Fruit fly (Drosophila melanogaster) whole organism, prepupa: Measurements from ENCODE around the gene Las.

Experiments
- Blimp-1 ChIP-seq: fragments of 200-800 bp; sonication (Bioruptor generic); optimal IDR thresholded peaks from 3 replicates; lab custom pipeline; 2017; ENCODE audit warnings: missing biosample characterization, missing genetic modification characterization, mild to moderate bottlenecking, moderate library complexity, missing genetic modification reagents
- CG10631 ChIP-seq: fragments of 200-800 bp; sonication (Bioruptor generic); optimal IDR thresholded peaks from 2 replicates; lab custom pipeline; 2016; ENCODE audit warnings: missing biosample characterization, missing genetic modification characterization
- CG10669 ChIP-seq: fragments of 200-800 bp; sonication (Bioruptor generic); optimal IDR thresholded peaks from 3 replicates; lab custom pipeline; 2018; ENCODE audit warnings: missing biosample characterization, mild to moderate bottlenecking, missing genetic modification characterization, moderate library complexity
- CG11294 ChIP-seq: fragments of 200-800 bp; sonication (Bioruptor generic); IDR thresholded peaks from 2 replicates; pipeline ENCODE4 v1.3.6; 2022; ENCODE audit warnings: missing biosample characterization, missing genetic modification characterization
- CG11762 ChIP-seq: fragments of 200-800 bp; sonication (Bioruptor generic); optimal IDR thresholded peaks from 3 replicates; lab custom pipeline; 2016; ENCODE audit warnings: missing biosample characterization, missing genetic modification characterization; ENCODE audit not compliant: insufficient read depth
- CG11902 ChIP-seq: fragments of 200-800 bp; sonication (Bioruptor generic); optimal IDR thresholded peaks from 3 replicates; lab custom pipeline; 2016; ENCODE audit warnings: missing biosample characterization, missing genetic modification characterization
- CG15336 ChIP-seq: fragments of 200-800 bp; sonication (Bioruptor generic); IDR thresholded peaks from 2 replicates; pipeline ENCODE4 v1.3.6; 2022; ENCODE audit warnings: missing biosample characterization, missing genetic modification characterization
- CG1621 ChIP-seq: fragments of 200-800 bp; sonication (Bioruptor generic); optimal IDR thresholded peaks from 3 replicates; lab custom pipeline; 2018; ENCODE audit warnings: missing biosample characterization, mild to moderate bottlenecking, missing genetic modification characterization
- CG3032 ChIP-seq: fragments of 200-800 bp; optimal IDR thresholded peaks from 2 replicates; lab custom pipeline; 2019; ENCODE audit warnings: missing biosample characterization, mild to moderate bottlenecking, missing genetic modification characterization, moderate library complexity
- CG31627 ChIP-seq: fragments of 200-800 bp; sonication (Bioruptor generic); optimal IDR thresholded peaks from 3 replicates; lab custom pipeline; 2016; ENCODE audit warnings: missing biosample characterization, missing genetic modification characterization
- CG32006 ChIP-seq: fragments of 200-800 bp; sonication (Bioruptor generic); optimal IDR thresholded peaks from 3 replicates; lab custom pipeline; 2017; ENCODE audit warnings: missing biosample characterization, mild to moderate bottlenecking, missing genetic modification characterization
- CG3919 ChIP-seq: fragments of 200-800 bp; sonication (Bioruptor generic); optimal IDR thresholded peaks from 3 replicates; lab custom pipeline; 2016; ENCODE audit warnings: missing biosample characterization, missing genetic modification characterization
- CG6163 ChIP-seq: fragments of 200-800 bp; sonication (Bioruptor generic); IDR thresholded peaks from 3 replicates; pipeline ENCODE4 v1.3.6; 2022; ENCODE audit warnings: missing biosample characterization, missing genetic modification characterization
- CG6276 ChIP-seq: fragments of 200-800 bp; sonication (Bioruptor generic); optimal IDR thresholded peaks from 2 replicates; lab custom pipeline; 2017; ENCODE audit warnings: missing biosample characterization, mild to moderate bottlenecking, missing genetic modification characterization
- CG6808 ChIP-seq: fragments of 200-800 bp; sonication (Bioruptor generic); optimal IDR thresholded peaks from 3 replicates; lab custom pipeline; 2017; ENCODE audit warnings: missing biosample characterization, missing genetic modification characterization, mild to moderate bottlenecking, moderate library complexity, missing genetic modification reagents
- CG7368 ChIP-seq: fragments of 200-800 bp; sonication (Bioruptor generic); optimal IDR thresholded peaks from 3 replicates; lab custom pipeline; 2016; ENCODE audit warnings: missing biosample characterization, missing genetic modification characterization
- CG8119 ChIP-seq: fragments of 200-800 bp; sonication (Bioruptor generic); IDR thresholded peaks from 3 replicates; pipeline ENCODE4 v1.3.6; 2022; ENCODE audit warnings: missing biosample characterization, missing genetic modification characterization
- CG8632 ChIP-seq: fragments of 200-800 bp; sonication (Bioruptor generic); optimal IDR thresholded peaks from 3 replicates; lab custom pipeline; 2016; ENCODE audit warnings: missing biosample characterization, missing genetic modification characterization
- CG9139 ChIP-seq: fragments of 200-800 bp; sonication (Bioruptor generic); optimal IDR thresholded peaks from 3 replicates; lab custom pipeline; 2017; ENCODE audit warnings: missing biosample characterization, mild to moderate bottlenecking, missing genetic modification characterization
- Eip75B ChIP-seq: fragments of 200-800 bp; sonication (Bioruptor generic); optimal IDR thresholded peaks from 3 replicates; lab custom pipeline; 2016; ENCODE audit warnings: missing biosample characterization, missing genetic modification characterization
- Eip78C ChIP-seq: fragments of 200-800 bp; sonication (Bioruptor generic); peaks from one replicate; lab custom pipeline; 2016; ENCODE audit warnings: missing biosample characterization, missing genetic modification characterization
- Eip93F ChIP-seq: fragments of 200-800 bp; sonication (Bioruptor generic); optimal IDR thresholded peaks from 2 replicates; lab custom pipeline; 2016; ENCODE audit warnings: missing biosample characterization, mild to moderate bottlenecking, missing genetic modification characterization
- Ets21C ChIP-seq: fragments of 200-800 bp; sonication (Bioruptor generic); optimal IDR thresholded peaks from 3 replicates; lab custom pipeline; 2016; ENCODE audit warnings: missing biosample characterization, missing genetic modification characterization
- Ets96B ChIP-seq: fragments of 200-800 bp; optimal IDR thresholded peaks from 2 replicates; lab custom pipeline; 2019; ENCODE audit warnings: missing biosample characterization, mild to moderate bottlenecking, missing genetic modification characterization, moderate library complexity
- Hr39 ChIP-seq: fragments of 200-800 bp; sonication (Bioruptor generic); optimal IDR thresholded peaks from 2 replicates; lab custom pipeline; 2016; ENCODE audit warnings: missing biosample characterization, missing genetic modification characterization
- Hr4 ChIP-seq: fragments of 200-800 bp; sonication (Bioruptor generic); optimal IDR thresholded peaks from 3 replicates; lab custom pipeline; 2016; ENCODE audit warnings: missing biosample characterization, missing genetic modification characterization
- Lpt ChIP-seq: fragments of 200-800 bp; sonication (Bioruptor generic); optimal IDR thresholded peaks from 3 replicates; lab custom pipeline; 2016; ENCODE audit warnings: missing biosample characterization, missing genetic modification characterization
- Met ChIP-seq: fragments of 200-800 bp; sonication (Bioruptor generic); optimal IDR thresholded peaks from 3 replicates; lab custom pipeline; 2016; ENCODE audit warnings: missing biosample characterization, missing genetic modification characterization
- OdsH ChIP-seq: fragments of 200-800 bp; sonication (Bioruptor generic); optimal IDR thresholded peaks from 3 replicates; lab custom pipeline; 2016; ENCODE audit warnings: missing biosample characterization, missing genetic modification characterization
- Smox ChIP-seq: fragments of 200-800 bp; sonication (Bioruptor generic); optimal IDR thresholded peaks from 3 replicates; lab custom pipeline; 2016; ENCODE audit warnings: missing biosample characterization, missing genetic modification characterization
- Sox102F ChIP-seq: fragments of 200-800 bp; sonication (Bioruptor generic); optimal IDR thresholded peaks from 2 replicates; lab custom pipeline; 2016; ENCODE audit warnings: missing biosample characterization, mild to moderate bottlenecking, missing genetic modification characterization
- Sox14 ChIP-seq: fragments of 200-800 bp; sonication (Bioruptor generic); optimal IDR thresholded peaks from 3 replicates; lab custom pipeline; 2016; ENCODE audit warnings: missing biosample characterization, missing genetic modification characterization
- Sox15 ChIP-seq: fragments of 200-800 bp; sonication (Bioruptor generic); optimal IDR thresholded peaks from 3 replicates; lab custom pipeline; 2016; ENCODE audit warnings: missing biosample characterization, missing genetic modification characterization
- achi ChIP-seq: fragments of 200-800 bp; sonication (Bioruptor generic); optimal IDR thresholded peaks from 3 replicates; lab custom pipeline; 2016; ENCODE audit warnings: missing biosample characterization, missing genetic modification characterization
- cyc ChIP-seq: fragments of 200-800 bp; sonication (Bioruptor generic); optimal IDR thresholded peaks from 3 replicates; lab custom pipeline; 2016; ENCODE audit warnings: missing biosample characterization, missing genetic modification characterization
- dac ChIP-seq: fragments of 200-800 bp; sonication (Bioruptor generic); optimal IDR thresholded peaks from 2 replicates; lab custom pipeline; 2017; ENCODE audit warnings: missing biosample characterization, mild to moderate bottlenecking, missing genetic modification characterization
- eg ChIP-seq: fragments of 200-800 bp; sonication (Bioruptor generic); IDR thresholded peaks from 3 replicates; pipeline ENCODE4 v1.3.6; 2022; ENCODE audit warnings: missing biosample characterization, missing genetic modification characterization
- esn ChIP-seq: fragments of 200-800 bp; sonication (Bioruptor generic); optimal IDR thresholded peaks from 2 replicates; lab custom pipeline; 2016; ENCODE audit warnings: missing biosample characterization, mild to moderate bottlenecking, missing genetic modification characterization, moderate library complexity
- fd59A ChIP-seq: fragments of 200-800 bp; sonication (Bioruptor generic); optimal IDR thresholded peaks from 2 replicates; lab custom pipeline; 2017; ENCODE audit warnings: missing biosample characterization, mild to moderate bottlenecking, missing genetic modification characterization, missing genetic modification reagents
- fd85E ChIP-seq: fragments of 200-800 bp; sonication (Bioruptor generic); optimal IDR thresholded peaks from 3 replicates; lab custom pipeline; 2016; ENCODE audit warnings: missing biosample characterization, missing genetic modification characterization
- lz ChIP-seq: fragments of 200-800 bp; sonication (Bioruptor generic); optimal IDR thresholded peaks from 3 replicates; lab custom pipeline; 2016; ENCODE audit warnings: missing biosample characterization, missing genetic modification characterization
- net ChIP-seq: fragments of 200-800 bp; sonication (Bioruptor generic); optimal IDR thresholded peaks from 3 replicates; lab custom pipeline; 2016; ENCODE audit warnings: missing biosample characterization, missing genetic modification characterization
- pdm3 ChIP-seq: fragments of 200-800 bp; sonication (Bioruptor generic); optimal IDR thresholded peaks from 3 replicates; lab custom pipeline; 2016; ENCODE audit warnings: missing biosample characterization, missing genetic modification characterization
- salr ChIP-seq, 2 experiments: fragments of 200-800 bp; sonication (Bioruptor generic); optimal IDR thresholded peaks; 3 replicates each; lab custom pipeline; 2016 to 2018; ENCODE audit warnings: missing biosample characterization in 2 of 2, missing genetic modification characterization in 2 of 2, mild to moderate bottlenecking in 1 of 2
- spab ChIP-seq: fragments of 200-800 bp; sonication (Bioruptor generic); optimal IDR thresholded peaks from 2 replicates; lab custom pipeline; 2017; ENCODE audit warnings: missing biosample characterization, mild to moderate bottlenecking, missing genetic modification characterization, missing genetic modification reagents
- ss ChIP-seq, 2 experiments: fragments of 200-800 bp; sonication (Bioruptor generic); optimal IDR thresholded peaks; 2 replicates in 1 of 2; 3 replicates in 1 of 2; lab custom pipeline; 2017 to 2018; ENCODE audit warnings: mild to moderate bottlenecking in 2 of 2, missing biosample characterization in 2 of 2, missing genetic modification characterization in 2 of 2, moderate library complexity in 1 of 2
- svp ChIP-seq: fragments of 200-800 bp; sonication (Bioruptor generic); peaks from one replicate; lab custom pipeline; 2016; ENCODE audit warnings: missing biosample characterization, missing genetic modification characterization
- topi ChIP-seq: fragments of 200-800 bp; sonication (Bioruptor generic); optimal IDR thresholded peaks from 3 replicates; lab custom pipeline; 2016; ENCODE audit warnings: missing biosample characterization, missing genetic modification characterization

Gene Las

DNA sequence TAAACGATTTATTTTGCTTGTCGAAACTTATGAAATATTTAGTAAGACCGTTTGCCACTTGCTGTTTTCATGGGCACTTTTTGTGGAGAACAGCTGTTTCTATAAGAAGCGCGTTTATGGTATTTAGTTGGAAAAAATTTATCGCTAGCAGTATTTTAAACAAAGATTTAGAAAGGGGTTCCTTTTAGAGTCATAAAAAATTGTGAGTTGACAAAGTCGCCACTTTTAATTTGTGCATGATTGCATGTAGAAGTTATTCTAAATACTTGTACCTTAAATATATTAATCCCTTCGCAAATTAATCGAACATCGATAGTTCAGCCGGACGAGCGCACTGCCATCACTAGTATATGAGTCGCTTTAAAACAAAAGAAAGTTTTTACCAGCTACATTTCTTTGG, at the start of gene Las, which contains the start of gene Psn:
Gene Las, minus strand, starts transcription at position 65 of the 400 bp plus-strand sequence.
Gene Psn, plus strand, starts transcription at position 172 of the 400 bp plus-strand sequence.
- TF ChIP-seq CG6163 (GFP tag; lab: Robert Waterston, UW) (no peak), lz (GFP tag; lab: Kevin White, UChicago) (peak; percentile 15), Blimp-1 (GFP tag; lab: Kevin White, UChicago) (no peak), eg (no peak), CG11762 (GFP tag; lab: Kevin White, UChicago) (no peak), Sox14 (GFP tag; lab: Kevin White, UChicago) (peak; percentile 82), Sox102F (GFP tag; lab: Kevin White, UChicago) (no peak), CG15336 (GFP tag; lab: Robert Waterston, UW) (no peak), fd85E (no peak), CG31627 (no peak), esn (GFP tag; lab: Kevin White, UChicago) (peak; percentile 38), CG11294 (GFP tag; lab: Robert Waterston, UW) (no peak), net (GFP tag; lab: Kevin White, UChicago) (no peak), CG7368 (GFP tag; lab: Kevin White, UChicago) (no peak), pdm3 (GFP tag; lab: Kevin White, UChicago) (no peak), svp (no peak), CG10631 (GFP tag; lab: Kevin White, UChicago) (no peak), Eip75B (GFP tag; lab: Kevin White, UChicago) (no peak), CG10669 (GFP tag; lab: Kevin White, UChicago) (no peak), Eip93F (GFP tag; lab: Kevin White, UChicago) (no peak), Smox (GFP tag; lab: Kevin White, UChicago) (no peak), CG9139 (GFP tag; lab: Kevin White, UChicago) (no peak), Ets21C (GFP tag; lab: Kevin White, UChicago) (no peak)

- TF ChIP-seq CG3919 (GFP tag; lab: Kevin White, UChicago) (peak; percentile 93), CG32006 (GFP tag; lab: Kevin White, UChicago) (peak; percentile 89), CG8632 (peak; percentile 79), CG3032 (peak; percentile 80), spab (peak; percentile 60), Ets21C (GFP tag; lab: Kevin White, UChicago) (peak; percentile 78), Hr39 (GFP tag; lab: Kevin White, UChicago) (peak; percentile 86), CG10669 (GFP tag; lab: Kevin White, UChicago) (peak; percentile 78), Ets96B (peak; percentile 81), cyc (GFP tag; lab: Kevin White, UChicago) (peak; percentile 91), CG6163 (GFP tag; lab: Robert Waterston, UW) (no peak), salr (GFP tag; optimal IDR thresholded peaks at IDR 0.05; lab: Kevin White, UChicago) (peak; percentile 54 to 85), CG6808 (peak; percentile 73), Blimp-1 (GFP tag; lab: Kevin White, UChicago) (peak; percentile 63), CG8119 (GFP tag; lab: Robert Waterston, UW) (no peak), CG1621 (tag; lab: Kevin White, UChicago) (peak; percentile 67), fd85E (peak; percentile 14), CG11294 (GFP tag; lab: Robert Waterston, UW) (no peak), fd59A (GFP tag; lab: Kevin White, UChicago) (peak; percentile 56), dac (GFP tag; lab: Kevin White, UChicago) (peak; percentile 65), Eip93F (GFP tag; lab: Kevin White, UChicago) (peak; percentile 82), topi (GFP tag; lab: Kevin White, UChicago) (peak; percentile 82), Lpt (GFP tag; lab: Kevin White, UChicago) (peak; percentile 86), CG11902 (peak; percentile 72), Sox15 (peak; percentile 68), CG15336 (GFP tag; lab: Robert Waterston, UW) (no peak), ss (GFP tag; optimal IDR thresholded peaks at IDR 0.05; lab: Kevin White, UChicago) (peak; percentile 52 to 74), achi (GFP tag; lab: Kevin White, UChicago) (peak; percentile 88), Smox (GFP tag; lab: Kevin White, UChicago) (peak; percentile 87), Met (peak; percentile 84), Eip78C (GFP tag; lab: Kevin White, UChicago) (peak; percentile 96), Eip75B (GFP tag; lab: Kevin White, UChicago) (peak; percentile 80), CG6276 (GFP tag; lab: Kevin White, UChicago) (peak; percentile 83), OdsH (GFP tag; lab: Kevin White, UChicago) (peak; percentile 86), Sox102F (GFP tag; lab: Kevin White, UChicago) (peak; percentile 87), Sox14 (GFP tag; lab: Kevin White, UChicago) (peak; percentile 87), Hr4 (peak; percentile 89)
These were observed 42.6 kb upstream of the Las start for dm6 chr3L:20474789-20475208.
